Worm (Caenorhabditis elegans): ENCODE data around the gene fli-1.
A peak's percentile ranks its signal among the peaks of the same experiment; 100 is the strongest.

Gene fli-1

DNA sequence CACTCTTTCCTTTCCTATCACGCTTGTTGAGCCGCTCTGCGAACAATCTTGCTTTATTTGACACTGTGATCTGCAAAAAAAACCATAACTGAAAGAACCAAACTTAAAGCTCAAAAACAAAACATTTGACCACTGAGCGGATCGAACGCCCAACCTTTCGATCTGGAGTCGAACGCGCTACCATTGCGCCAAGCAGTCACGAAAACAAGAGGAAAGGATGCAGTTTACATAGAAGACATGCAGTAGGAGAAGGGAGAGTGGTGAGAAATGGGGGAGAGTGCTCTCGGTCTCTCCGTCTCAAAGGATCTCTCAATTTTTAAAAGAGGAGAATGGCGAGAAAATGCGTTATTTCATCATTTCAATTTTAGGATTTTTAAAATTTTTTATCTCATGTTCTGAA is 5.2 kb downstream of the fli-1 start (continued):
- TF ChIP-seq somi-1 (GFP tag; optimal IDR thresholded peaks at IDR 0.05) (peak; percentile 54), madf-6 (GFP tag; IDR thresholded peaks at IDR 0.05) (peak; percentile 66), let-526 (GFP tag; IDR thresholded peaks at IDR 0.05) (peak; percentile 78), nhr-90 (tag; optimal IDR thresholded peaks at IDR 0.05) (peak; percentile 91), nhr-120 (GFP tag; IDR thresholded peaks at IDR 0.05) (no peak), aptf-3 (GFP tag; IDR thresholded peaks at IDR 0.05) (peak; percentile 68; the same call in 1 of the 2 replicates), F49E8.2 (tag; optimal IDR thresholded peaks at IDR 0.05; ENCODE audit: insufficient read depth) (peak; percentile 65), F10E7.11 (tag; optimal IDR thresholded peaks at IDR 0.05) (peak; percentile 69), ama-1 (optimal IDR thresholded peaks at IDR 0.05) (no peak), ama-1 (GFP tag; optimal IDR thresholded peaks at IDR 0.05) (peak; percentile 70 to 89), tlf-1 (GFP tag; optimal IDR thresholded peaks at IDR 0.05) (peak; percentile 45), ekl-4 (GFP tag; IDR thresholded peaks at IDR 0.05) (peak; percentile 67), pha-4 (tag; optimal IDR thresholded peaks at IDR 0.05) (no peak), T07F8.4 (tag; optimal IDR thresholded peaks at IDR 0.05) (peak; percentile 65), ztf-22 (GFP tag; optimal IDR thresholded peaks at IDR 0.05) (no peak), nfya-2 (GFP tag; IDR thresholded peaks at IDR 0.05) (no peak), egrh-3 (GFP tag; IDR thresholded peaks at IDR 0.05) (0 out of 2 replicates have a peak, but pooled peaks have one; percentile 19), tbp1 (GFP tag; optimal IDR thresholded peaks at IDR 0.05) (peak; percentile 98), sea-2 (GFP tag; IDR thresholded peaks at IDR 0.05) (0 out of 2 replicates have a peak, but pooled peaks have one; percentile 48), hlh-26 (GFP tag; conservative IDR thresholded peaks at IDR 0.05) (no peak), ztf-28 (GFP tag; IDR thresholded peaks at IDR 0.05) (no peak), lsy-27 (tag; optimal IDR thresholded peaks at IDR 0.05; ENCODE audit: borderline replicate concordance, insufficient read depth) (no peak), cebp-2 (GFP tag; IDR thresholded peaks at IDR 0.05) (no peak), snpc-4 (GFP tag; optimal IDR thresholded peaks at IDR 0.05) (peak; percentile 53), snpc-4 (tag; optimal IDR thresholded peaks at IDR 0.05) (peak in 2 of 4 experiments; percentile 51), Y79H2A.3 (GFP tag; conservative IDR thresholded peaks at IDR 0.05) (peak; percentile 91), athp-1 (tag; optimal IDR thresholded peaks at IDR 0.05) (peak; percentile 92), Y53G8AR.9 (GFP tag; conservative IDR thresholded peaks at IDR 0.05) (no peak), B0035.1 (tag; optimal IDR thresholded peaks at IDR 0.05) (peak; percentile 61), Y56A3A.18 (GFP tag; IDR thresholded peaks at IDR 0.05) (peak; percentile 82), unc-62 (GFP tag; optimal IDR thresholded peaks at IDR 0.05) (no peak), bed-1 (GFP tag; IDR thresholded peaks at IDR 0.05) (no peak), B0261.1 (tag; optimal IDR thresholded peaks at IDR 0.05) (peak; percentile 95), pbrm-1 (GFP tag; IDR thresholded peaks at IDR 0.05) (peak; percentile 75), atf-7 (tag; optimal IDR thresholded peaks at IDR 0.05) (peak; percentile 21), madf-3 (GFP tag; IDR thresholded peaks at IDR 0.05) (0 out of 2 replicates have a peak, but pooled peaks have one; percentile 55), madf-8 (GFP tag; conservative IDR thresholded peaks at IDR 0.05) (peak; percentile 32; the same call in 1 of the 2 replicates), cebp-1 (GFP tag; IDR thresholded peaks at IDR 0.05) (no peak), cebp-1 (tag; optimal IDR thresholded peaks at IDR 0.05) (peak; percentile 84), F37B4.10 (GFP tag; IDR thresholded peaks at IDR 0.05) (no peak), ZK185.1 (tag; optimal IDR thresholded peaks at IDR 0.05; ENCODE audit: poor library complexity, severe bottlenecking) (peak; percentile 93), F23B12.7 (tag; optimal IDR thresholded peaks at IDR 0.05; ENCODE audit: insufficient read depth) (peak; percentile 70), K12H6.12 (tag; optimal IDR thresholded peaks at IDR 0.05) (peak; percentile 63), Y53F4B.3 (GFP tag; IDR thresholded peaks at IDR 0.05) (no peak), Y95B8A.8 (GFP tag; IDR thresholded peaks at IDR 0.05) (0 out of 2 replicates have a peak, but pooled peaks have one; percentile 46), rec-8 (tag; optimal IDR thresholded peaks at IDR 0.05) (peak; percentile 42 to 85), ceh-40 (GFP tag; IDR thresholded peaks at IDR 0.05) (peak; percentile 64; the same call in 1 of the 2 replicates), chd-7 (tag; optimal IDR thresholded peaks at IDR 0.05) (peak; percentile 68)

Measured in whole organism, young adult.